Fruit fly (Drosophila melanogaster) whole organism, adult: ENCODE data around the gene CkIIbeta.
A peak's percentile ranks its signal among the peaks of the same experiment; 100 is the strongest.

Source experiments
- CG11617 ChIP-seq: fragments of 200-800 bp; sonication (Bioruptor generic); optimal IDR thresholded peaks from 2 replicates; lab custom pipeline; 2017; ENCODE audit warnings: mild to moderate bottlenecking, missing biosample characterization, missing genetic modification reagents, missing genetic modification characterization
- CG12768 ChIP-seq: fragments of 200-800 bp; sonication (Bioruptor generic); optimal IDR thresholded peaks from 2 replicates; lab custom pipeline; 2017; ENCODE audit warnings: missing biosample characterization, missing genetic modification characterization, mild to moderate bottlenecking, moderate library complexity, missing genetic modification reagents
- CG14711 ChIP-seq: fragments of 200-800 bp; sonication (Bioruptor generic); optimal IDR thresholded peaks from 2 replicates; lab custom pipeline; 2018; ENCODE audit warnings: missing biosample characterization, mild to moderate bottlenecking, missing genetic modification characterization, moderate library complexity
- CG1620 ChIP-seq: fragments of 200-800 bp; sonication (Bioruptor generic); optimal IDR thresholded peaks from 2 replicates; lab custom pipeline; 2016; ENCODE audit warnings: missing biosample characterization, missing genetic modification characterization
- CG33017 ChIP-seq: fragments of 200-800 bp; sonication (Bioruptor generic); optimal IDR thresholded peaks from 2 replicates; lab custom pipeline; 2018; ENCODE audit warnings: missing biosample characterization, mild to moderate bottlenecking, missing genetic modification characterization, moderate library complexity
- CG5204 ChIP-seq: fragments of 200-800 bp; sonication (Bioruptor generic); optimal IDR thresholded peaks from 2 replicates; lab custom pipeline; 2016; ENCODE audit warnings: missing biosample characterization, missing genetic modification characterization
- CG7045 ChIP-seq: fragments of 200-800 bp; sonication (Bioruptor generic); optimal IDR thresholded peaks from 2 replicates; lab custom pipeline; 2017; ENCODE audit warnings: missing biosample characterization, mild to moderate bottlenecking, missing genetic modification characterization
- CG7101 ChIP-seq: fragments of 200-800 bp; sonication (Bioruptor generic); optimal IDR thresholded peaks from 2 replicates; lab custom pipeline; 2018; ENCODE audit warnings: missing biosample characterization, mild to moderate bottlenecking, missing genetic modification characterization, moderate library complexity
- Clk ChIP-seq: fragments of 200-800 bp; sonication (Bioruptor generic); optimal IDR thresholded peaks from 2 replicates; lab custom pipeline; 2017; ENCODE audit warnings: missing biosample characterization, missing genetic modification characterization
- Crg-1 ChIP-seq: fragments of 200-800 bp; sonication (Bioruptor generic); optimal IDR thresholded peaks from 2 replicates; lab custom pipeline; 2016; ENCODE audit warnings: missing biosample characterization, missing genetic modification characterization
- Hr96 ChIP-seq: fragments of 200-800 bp; sonication (Bioruptor generic); optimal IDR thresholded peaks from 2 replicates; lab custom pipeline; 2016; ENCODE audit warnings: missing biosample characterization, missing genetic modification characterization
- Mnt ChIP-seq: fragments of 200-800 bp; sonication (Bioruptor generic); optimal IDR thresholded peaks from 2 replicates; lab custom pipeline; 2016; ENCODE audit warnings: missing biosample characterization, mild to moderate bottlenecking, missing genetic modification characterization
- bab1 ChIP-seq: fragments of 200-800 bp; sonication (Bioruptor generic); optimal IDR thresholded peaks from 3 replicates; lab custom pipeline; 2019; ENCODE audit warnings: missing biosample characterization, mild to moderate bottlenecking, missing genetic modification characterization, moderate library complexity
- cic ChIP-seq: fragments of 200-800 bp; sonication (Bioruptor generic); optimal IDR thresholded peaks from 2 replicates; lab custom pipeline; 2017; ENCODE audit warnings: missing biosample characterization, mild to moderate bottlenecking, missing genetic modification characterization, moderate library complexity
- cnc ChIP-seq, 2 experiments: fragments of >200 bp; optimal IDR thresholded peaks; 2 replicates each; lab custom pipeline; 2017
- kay ChIP-seq: fragments of 200-800 bp; sonication (Bioruptor generic); peaks from one replicate; lab custom pipeline; 2016; ENCODE audit warnings: missing biosample characterization, missing genetic modification characterization, borderline replicate concordance
- ovo ChIP-seq: fragments of 200-800 bp; sonication (Bioruptor generic); optimal IDR thresholded peaks from 2 replicates; lab custom pipeline; 2016; ENCODE audit warnings: missing biosample characterization, missing genetic modification characterization
- pad ChIP-seq: fragments of 200-800 bp; sonication (Bioruptor generic); optimal IDR thresholded peaks from 3 replicates; lab custom pipeline; 2017; ENCODE audit warnings: missing biosample characterization, missing genetic modification characterization, mild to moderate bottlenecking, moderate library complexity, missing genetic modification reagents
- tj ChIP-seq: fragments of 200-800 bp; sonication (Bioruptor generic); optimal IDR thresholded peaks from 3 replicates; lab custom pipeline; 2017; ENCODE audit warnings: missing biosample characterization, mild to moderate bottlenecking, missing genetic modification characterization, moderate library complexity
- toe ChIP-seq: fragments of 200-800 bp; sonication (Bioruptor generic); optimal IDR thresholded peaks from 2 replicates; lab custom pipeline; 2016; ENCODE audit warnings: missing biosample characterization, missing genetic modification characterization

CkIIbeta gene

dm6 chrX:11823003-11823402 lies 30.7 kb downstream of the CkIIbeta start:
- peak; percentile 47 for TF ChIP-seq CG11617
- TF ChIP-seq CG7101 (tag; lab: Kevin White, UChicago), result peak; percentile 66
- peak; percentile 54 for TF ChIP-seq CG12768
- TF ChIP-seq CG14711 (tag; lab: Kevin White, UChicago), result peak; percentile 4
- peak; percentile 4 for TF ChIP-seq CG1620
- no peak for TF ChIP-seq cnc (optimal IDR thresholded peaks at IDR 0.05; lab: Kevin White, UChicago)
- TF ChIP-seq tj (GFP tag; lab: Kevin White, UChicago), result peak; percentile 28
- no peak for TF ChIP-seq kay (GFP tag; lab: Kevin White, UChicago)
- TF ChIP-seq Crg-1 (GFP tag; lab: Kevin White, UChicago), result no peak
- peak; percentile 67 for TF ChIP-seq bab1 (GFP tag; lab: Kevin White, UChicago)
- peak; percentile 38 for TF ChIP-seq cic
- TF ChIP-seq CG7045 (GFP tag; lab: Kevin White, UChicago), result peak; percentile 9

dm6 chrX:11828336-11829007 lies 36.1 kb downstream of the CkIIbeta start:
- TF ChIP-seq pad (GFP tag; lab: Kevin White, UChicago) (no peak), CG5204 (no peak), toe (GFP tag; lab: Kevin White, UChicago) (no peak), CG12768 (no peak), cnc (optimal IDR thresholded peaks at IDR 0.05; lab: Kevin White, UChicago) (no peak), kay (GFP tag; lab: Kevin White, UChicago) (no peak), Mnt (GFP tag; lab: Kevin White, UChicago) (no peak)

dm6 chrX:11837926-11838325 lies 45.6 kb downstream of the CkIIbeta start, which contains the start of gene CG15741:
CG15741 (minus strand) TSS chrX:11838026.
- TF ChIP-seq cic (no peak), toe (GFP tag; lab: Kevin White, UChicago) (no peak), CG11617 (no peak), cnc (optimal IDR thresholded peaks at IDR 0.05; lab: Kevin White, UChicago) (no peak), CG7045 (GFP tag; lab: Kevin White, UChicago) (no peak), CG12768 (no peak), bab1 (GFP tag; lab: Kevin White, UChicago) (no peak), CG33017 (tag; lab: Kevin White, UChicago) (no peak), Mnt (GFP tag; lab: Kevin White, UChicago) (no peak), CG5204 (no peak), tj (GFP tag; lab: Kevin White, UChicago) (no peak), CG7101 (tag; lab: Kevin White, UChicago) (no peak), kay (GFP tag; lab: Kevin White, UChicago) (no peak), CG1620 (no peak), ovo (GFP tag; lab: Kevin White, UChicago) (no peak), Clk (no peak), CG14711 (tag; lab: Kevin White, UChicago) (no peak), pad (GFP tag; lab: Kevin White, UChicago) (no peak), Crg-1 (GFP tag; lab: Kevin White, UChicago) (no peak)

dm6 chrX:11839308-11839707 lies 47.0 kb downstream of the CkIIbeta start, which contains the start of gene Cyp28c1:
Cyp28c1 (plus strand) TSS chrX:11839608.
- no peak for TF ChIP-seq Crg-1 (GFP tag; lab: Kevin White, UChicago)
- no peak for TF ChIP-seq ovo (GFP tag; lab: Kevin White, UChicago)
- TF ChIP-seq toe (GFP tag; lab: Kevin White, UChicago), result no peak
- TF ChIP-seq cic, result no peak
- TF ChIP-seq Hr96, result no peak
- no peak for TF ChIP-seq CG14711 (tag; lab: Kevin White, UChicago)
- no peak for TF ChIP-seq CG12768
- TF ChIP-seq CG1620, result no peak
- no peak for TF ChIP-seq CG5204
- no peak for TF ChIP-seq Clk

- no peak for TF ChIP-seq Hr96
- TF ChIP-seq pad (GFP tag; lab: Kevin White, UChicago), result no peak
- TF ChIP-seq Crg-1 (GFP tag; lab: Kevin White, UChicago), result no peak
- no peak for TF ChIP-seq toe (GFP tag; lab: Kevin White, UChicago)
- TF ChIP-seq cnc (optimal IDR thresholded peaks at IDR 0.05; lab: Kevin White, UChicago), result no peak
- no peak for TF ChIP-seq bab1 (GFP tag; lab: Kevin White, UChicago)
- TF ChIP-seq CG12768, result no peak
- no peak for TF ChIP-seq cic
- no peak for TF ChIP-seq CG1620
- TF ChIP-seq tj (GFP tag; lab: Kevin White, UChicago), result no peak
- TF ChIP-seq Clk, result no peak
- TF ChIP-seq kay (GFP tag; lab: Kevin White, UChicago), result no peak
- no peak for TF ChIP-seq CG5204
- no peak for TF ChIP-seq CG11617
- no peak for TF ChIP-seq Mnt (GFP tag; lab: Kevin White, UChicago)
- no peak for TF ChIP-seq CG7101 (tag; lab: Kevin White, UChicago)
- no peak for TF ChIP-seq ovo (GFP tag; lab: Kevin White, UChicago)
Observed at dm6 chrX:11841702-11842378, 49.5 kb downstream of the CkIIbeta start.

- TF ChIP-seq ovo (GFP tag; lab: Kevin White, UChicago) (no peak), cic (no peak), cnc (optimal IDR thresholded peaks at IDR 0.05; lab: Kevin White, UChicago) (no peak), bab1 (GFP tag; lab: Kevin White, UChicago) (no peak), Hr96 (no peak), CG7045 (GFP tag; lab: Kevin White, UChicago) (no peak), CG12768 (no peak), CG33017 (tag; lab: Kevin White, UChicago) (no peak), toe (GFP tag; lab: Kevin White, UChicago) (no peak), Clk (no peak)
Observed at dm6 chrX:11846049-11846718, 53.9 kb downstream of the CkIIbeta start, which contains the start of gene CG15740. CG15740 (minus strand) TSS chrX:11846099.
